Worm (Caenorhabditis elegans): ENCODE measurements around the gene dlc-4.
"Not testable (repeated sequence)": the region's sequence is repeated elsewhere in the genome, so short reads cannot be mapped to it uniquely, and the experiment has no call there.

- not testable (repeated sequence) for TF ChIP-seq somi-1 (GFP tag; optimal IDR thresholded peaks at IDR 0.05); nfya-1 (tag; optimal IDR thresholded peaks at IDR 0.05; ENCODE audit: borderline replicate concordance, insufficient read depth); K11D2.4 (GFP tag; IDR thresholded peaks at IDR 0.05); ztf-6 (GFP tag; IDR thresholded peaks at IDR 0.05); K12H6.12 (tag; optimal IDR thresholded peaks at IDR 0.05); lir-1 (GFP tag; conservative IDR thresholded peaks at IDR 0.05); lin-26 (GFP tag; IDR thresholded peaks at IDR 0.05); sptf-2 (GFP tag; optimal IDR thresholded peaks at IDR 0.05); hlh-12 (tag; optimal IDR thresholded peaks at IDR 0.05); ama-1 (optimal IDR thresholded peaks at IDR 0.05); ama-1 (GFP tag; optimal IDR thresholded peaks at IDR 0.05)
These were observed 18.7 kb upstream of the dlc-4 start, which contains the start of gene Y10G11A.1 for ce11 chrIV:16424337-16424736.

All from whole organism, young adult.